Fruit fly (Drosophila melanogaster): ENCODE results near the gene Rad9.

Rad9 gene

dm6 chr3L:18890283-18891175 lies 18.2 kb upstream of the Rad9 start, which contains the start of gene CG3961 (continued):
- TF ChIP-seq CG8319 (GFP tag; optimal IDR thresholded peaks at IDR 0.05) = peak; percentile 96
- peak; percentile 98 for TF ChIP-seq svp (GFP tag)
- TF ChIP-seq CG15336 (GFP tag; IDR thresholded peaks at IDR 0.05) = peak; percentile 98
- no peak for TF ChIP-seq Hr38 (GFP tag; optimal IDR thresholded peaks at IDR 0.05)
- TF ChIP-seq CG6854 (GFP tag; optimal IDR thresholded peaks at IDR 0.05) = peak; percentile 94
- TF ChIP-seq ss (GFP tag; optimal IDR thresholded peaks at IDR 0.05) = peak; percentile 99
- peak; percentile 99 for TF ChIP-seq OdsH (GFP tag; optimal IDR thresholded peaks at IDR 0.05)
- peak; percentile 98 for TF ChIP-seq Met (GFP tag; optimal IDR thresholded peaks at IDR 0.05)
- peak; percentile 98 for TF ChIP-seq CG6276 (GFP tag; optimal IDR thresholded peaks at IDR 0.05)
- peak; percentile 98 for TF ChIP-seq achi (GFP tag; optimal IDR thresholded peaks at IDR 0.05)
- TF ChIP-seq Sox102F (GFP tag; optimal IDR thresholded peaks at IDR 0.05) = peak; percentile 97
- peak; percentile 99 for TF ChIP-seq CG6808 (GFP tag; optimal IDR thresholded peaks at IDR 0.05)
- TF ChIP-seq CG32006 (GFP tag; optimal IDR thresholded peaks at IDR 0.05) = peak; percentile 100
- peak; percentile 99 for TF ChIP-seq esn (GFP tag; optimal IDR thresholded peaks at IDR 0.05)
- peak; percentile 99 for TF ChIP-seq CG10631 (GFP tag; optimal IDR thresholded peaks at IDR 0.05)
- TF ChIP-seq Eip78C (GFP tag) = peak; percentile 100
- peak; percentile 98 for TF ChIP-seq Lpt (GFP tag; optimal IDR thresholded peaks at IDR 0.05)

- no peak for TF ChIP-seq cyc (GFP tag; optimal IDR thresholded peaks at IDR 0.05)
- peak; percentile 31; the same call in 1 of the 2 replicates for TF ChIP-seq CG15336 (GFP tag; IDR thresholded peaks at IDR 0.05)
- TF ChIP-seq CG6276 (GFP tag; optimal IDR thresholded peaks at IDR 0.05) = peak; percentile 65
- TF ChIP-seq vri (GFP tag; optimal IDR thresholded peaks at IDR 0.05) = peak; percentile 41
- TF ChIP-seq CG11294 (GFP tag; IDR thresholded peaks at IDR 0.05) = peak; percentile 16; the same call in 1 of the 2 replicates
- TF ChIP-seq Eip78C (GFP tag) = peak; percentile 80
- TF ChIP-seq lz (GFP tag; optimal IDR thresholded peaks at IDR 0.05) = no peak
- no peak for TF ChIP-seq CG1621 (tag; optimal IDR thresholded peaks at IDR 0.05)
- peak; percentile 8 for TF ChIP-seq CG3032 (tag; optimal IDR thresholded peaks at IDR 0.05)
- no peak for TF ChIP-seq achi (GFP tag; optimal IDR thresholded peaks at IDR 0.05)
- peak; percentile 35 for TF ChIP-seq esn (GFP tag; optimal IDR thresholded peaks at IDR 0.05)
- TF ChIP-seq acj6 (GFP tag; optimal IDR thresholded peaks at IDR 0.05) = peak; percentile 10
- TF ChIP-seq CG4318 (GFP tag; optimal IDR thresholded peaks at IDR 0.05) = no peak
- peak; percentile 14 for TF ChIP-seq topi (GFP tag; optimal IDR thresholded peaks at IDR 0.05)
- peak; percentile 16 for TF ChIP-seq CG6854 (GFP tag; optimal IDR thresholded peaks at IDR 0.05)
- no peak for TF ChIP-seq CG8319 (GFP tag; optimal IDR thresholded peaks at IDR 0.05)
- no peak for TF ChIP-seq Sox15 (GFP tag; optimal IDR thresholded peaks at IDR 0.05)
- TF ChIP-seq Hr4 (GFP tag; optimal IDR thresholded peaks at IDR 0.05) = no peak
- TF ChIP-seq fd85E (GFP tag; optimal IDR thresholded peaks at IDR 0.05) = no peak
- no peak for TF ChIP-seq CG34406 (GFP tag; optimal IDR thresholded peaks at IDR 0.05)
- TF ChIP-seq Sox102F (GFP tag; optimal IDR thresholded peaks at IDR 0.05) = peak; percentile 10
- TF ChIP-seq net (GFP tag; optimal IDR thresholded peaks at IDR 0.05) = peak; percentile 46
- TF ChIP-seq Hr39 (GFP tag; optimal IDR thresholded peaks at IDR 0.05) = no peak
- TF ChIP-seq Ets21C (GFP tag; optimal IDR thresholded peaks at IDR 0.05) = no peak
- TF ChIP-seq dsx (GFP tag; optimal IDR thresholded peaks at IDR 0.05; ENCODE audit: poor library complexity, severe bottlenecking) = no peak
- TF ChIP-seq Lpt (GFP tag; optimal IDR thresholded peaks at IDR 0.05) = peak; percentile 16
- TF ChIP-seq ss (GFP tag; optimal IDR thresholded peaks at IDR 0.05) = peak in 1 of 2 experiments; percentile 78
- no peak for TF ChIP-seq fkh (GFP tag; optimal IDR thresholded peaks at IDR 0.05)
- TF ChIP-seq CG6808 (GFP tag; optimal IDR thresholded peaks at IDR 0.05) = peak; percentile 71
- no peak for TF ChIP-seq Eip75B (GFP tag; optimal IDR thresholded peaks at IDR 0.05)
- no peak for TF ChIP-seq dac (GFP tag; optimal IDR thresholded peaks at IDR 0.05)
- TF ChIP-seq spab (GFP tag; optimal IDR thresholded peaks at IDR 0.05) = peak; percentile 36
- peak; percentile 25 for TF ChIP-seq OdsH (GFP tag; optimal IDR thresholded peaks at IDR 0.05)
- peak; percentile 70 for TF ChIP-seq CG9139 (GFP tag; optimal IDR thresholded peaks at IDR 0.05)
- TF ChIP-seq Hr38 (GFP tag; optimal IDR thresholded peaks at IDR 0.05) = no peak
- no peak for TF ChIP-seq fd59A (GFP tag; optimal IDR thresholded peaks at IDR 0.05)
- TF ChIP-seq CG31627 (GFP tag; optimal IDR thresholded peaks at IDR 0.05) = no peak
- TF ChIP-seq Eip93F (GFP tag; optimal IDR thresholded peaks at IDR 0.05) = no peak
- peak; percentile 19 for TF ChIP-seq pdm3 (GFP tag; optimal IDR thresholded peaks at IDR 0.05)
- TF ChIP-seq Met (GFP tag; optimal IDR thresholded peaks at IDR 0.05) = peak; percentile 48
- TF ChIP-seq salr (GFP tag; optimal IDR thresholded peaks at IDR 0.05) = no peak
Measured at dm6 chr3L:18889222-18889866, 17.0 kb upstream of the Rad9 start.
